Fruit fly (Drosophila melanogaster): Measurements from ENCODE around the gene noc.

The noc gene

DNA sequence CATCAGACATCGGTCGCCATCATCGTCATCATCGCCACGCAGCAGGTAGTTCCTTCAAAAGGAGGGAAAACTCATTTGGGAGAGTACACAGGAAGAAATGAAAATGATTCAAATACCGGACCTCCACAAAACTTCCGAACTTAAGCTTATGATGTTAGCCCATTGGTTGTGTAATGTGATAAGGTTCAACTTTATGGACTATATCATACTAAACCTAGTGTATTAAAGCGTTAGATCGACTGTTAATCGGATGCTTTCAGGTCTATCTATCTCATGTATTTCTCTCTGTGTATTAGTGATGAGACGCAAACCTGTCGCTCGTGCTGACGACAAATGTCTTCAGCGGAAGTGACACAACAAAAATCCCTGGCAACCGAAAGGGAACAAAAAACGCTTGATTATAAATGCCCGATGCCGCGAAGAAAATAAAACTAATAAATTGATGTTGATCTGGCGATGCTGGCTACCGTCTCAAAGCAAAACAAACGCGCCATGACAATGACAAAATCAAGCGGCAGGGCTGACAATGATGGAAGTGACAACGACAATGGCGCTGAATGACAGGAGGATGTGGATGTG is 22.2 kb downstream of the noc start (continued):
- peak; percentile 46 for TF ChIP-seq CG3838 (GFP tag; optimal IDR thresholded peaks at IDR 0.05)
- peak; percentile 42 for TF ChIP-seq CG12104 (GFP tag; optimal IDR thresholded peaks at IDR 0.05)
- TF ChIP-seq al (GFP tag; IDR thresholded peaks at IDR 0.05), result no peak
- peak; percentile 84 for TF ChIP-seq Oli (tag; optimal IDR thresholded peaks at IDR 0.05)
- TF ChIP-seq CkIIα-i1 (GFP tag; IDR thresholded peaks at IDR 0.05), result no peak
- no peak for TF ChIP-seq Dfd (GFP tag; optimal IDR thresholded peaks at IDR 0.05)
- TF ChIP-seq CG9609 (GFP tag; optimal IDR thresholded peaks at IDR 0.05), result peak; percentile 74
- TF ChIP-seq CG16779 (GFP tag; IDR thresholded peaks at IDR 0.05), result no peak
- TF ChIP-seq CG3065 (GFP tag; optimal IDR thresholded peaks at IDR 0.05), result peak; percentile 39
- peak; percentile 80 for TF ChIP-seq ara (GFP tag; IDR thresholded peaks at IDR 0.05)
- TF ChIP-seq C15 (GFP tag; IDR thresholded peaks at IDR 0.05), result no peak
- TF ChIP-seq Dref (GFP tag; IDR thresholded peaks at IDR 0.05), result no peak
- peak; percentile 57 for TF ChIP-seq HHEX (GFP tag; optimal IDR thresholded peaks at IDR 0.05)
- no peak for TF ChIP-seq CG10321 (GFP tag; IDR thresholded peaks at IDR 0.05)
- no peak for TF ChIP-seq vnd (GFP tag; IDR thresholded peaks at IDR 0.05; ENCODE audit: partially characterized antibody)
- peak; percentile 97 for TF ChIP-seq zen (tag; optimal IDR thresholded peaks at IDR 0.05)
- peak; percentile 36 for TF ChIP-seq slou (GFP tag; optimal IDR thresholded peaks at IDR 0.05)
- peak; percentile 74 for TF ChIP-seq CG15601 (tag; optimal IDR thresholded peaks at IDR 0.05)
- no peak for TF ChIP-seq cas (GFP tag; IDR thresholded peaks at IDR 0.05)
- peak; percentile 85 for TF ChIP-seq CG12391 (tag; optimal IDR thresholded peaks at IDR 0.05)
- TF ChIP-seq Vsx1 (GFP tag; optimal IDR thresholded peaks at IDR 0.05), result peak; percentile 55
- TF ChIP-seq CG11723 (GFP tag; optimal IDR thresholded peaks at IDR 0.05), result peak; percentile 72
- TF ChIP-seq crc (GFP tag; optimal IDR thresholded peaks at IDR 0.05), result peak; percentile 57
- TF ChIP-seq CG6689 (GFP tag; IDR thresholded peaks at IDR 0.05), result peak; percentile 72
- TF ChIP-seq Fer1 (GFP tag; optimal IDR thresholded peaks at IDR 0.05), result peak; percentile 25
- TF ChIP-seq Asciz (GFP tag; optimal IDR thresholded peaks at IDR 0.05), result peak; percentile 74
- TF ChIP-seq CG13894 (tag; optimal IDR thresholded peaks at IDR 0.05), result no peak
- no peak for TF ChIP-seq run (tag; optimal IDR thresholded peaks at IDR 0.05)
- peak; percentile 42; the same call in 1 of the 2 replicates for TF ChIP-seq Rx (GFP tag; IDR thresholded peaks at IDR 0.05)
- TF ChIP-seq bsh (GFP tag; optimal IDR thresholded peaks at IDR 0.05), result peak; percentile 38 to 84
- TF ChIP-seq NC2β (GFP tag; optimal IDR thresholded peaks at IDR 0.05), result peak; percentile 80
- no peak for TF ChIP-seq CG11456 (GFP tag; IDR thresholded peaks at IDR 0.05)
- TF ChIP-seq CG14965 (GFP tag; optimal IDR thresholded peaks at IDR 0.05; ENCODE audit: borderline replicate concordance), result no peak
- peak; percentile 69 for TF ChIP-seq CG12071 (GFP tag; optimal IDR thresholded peaks at IDR 0.05)
- no peak for TF ChIP-seq Opbp (GFP tag; IDR thresholded peaks at IDR 0.05; ENCODE audit: partially characterized antibody)
- peak; percentile 54 for TF ChIP-seq ewg (GFP tag; optimal IDR thresholded peaks at IDR 0.05)
- no peak for TF ChIP-seq YL-1 (GFP tag; optimal IDR thresholded peaks at IDR 0.05)
- TF ChIP-seq CG5953 (GFP tag; IDR thresholded peaks at IDR 0.05), result 0 out of 2 replicates have a peak, but pooled peaks have one; percentile 7
- no peak for TF ChIP-seq wdn (GFP tag; IDR thresholded peaks at IDR 0.05)
- TF ChIP-seq otp (GFP tag; IDR thresholded peaks at IDR 0.05), result peak; percentile 71; the same call in 2 of the 3 replicates
- TF ChIP-seq CG13287 (GFP tag; IDR thresholded peaks at IDR 0.05; ENCODE audit: partially characterized antibody), result no peak
- TF ChIP-seq HLHmδ (GFP tag; optimal IDR thresholded peaks at IDR 0.05), result no peak
- TF ChIP-seq nmo (GFP tag; optimal IDR thresholded peaks at IDR 0.05), result peak; percentile 82
- TF ChIP-seq inv (GFP tag; IDR thresholded peaks at IDR 0.05; ENCODE audit: partially characterized antibody), result no peak
- no peak for TF ChIP-seq CG11085 (GFP tag; IDR thresholded peaks at IDR 0.05)
- peak; percentile 78 for TF ChIP-seq shn (GFP tag; optimal IDR thresholded peaks at IDR 0.05)
- TF ChIP-seq CG1647 (GFP tag; optimal IDR thresholded peaks at IDR 0.05), result peak; percentile 37
- peak; percentile 64 for TF ChIP-seq CG17186 (GFP tag; optimal IDR thresholded peaks at IDR 0.05)
- TF ChIP-seq NC2α (GFP tag; optimal IDR thresholded peaks at IDR 0.05), result peak; percentile 74
- peak; percentile 73 for TF ChIP-seq CG8359 (GFP tag; optimal IDR thresholded peaks at IDR 0.05; ENCODE audit: borderline replicate concordance)

Data from whole organism, embryonic.